Worm (Caenorhabditis elegans) whole organism, midembryonic: ENCODE data around the gene T26C5.4.

ENCODE experiments used
- T22C8.4 ChIP-seq: fragments of 200-800 bp; sonication (Bioruptor generic); IDR thresholded peaks from 2 replicates; pipeline ENCODE4 v1.3.6; 2022; ENCODE audit warnings: missing genetic modification characterization, missing compliant biosample characterization
- cog-1 ChIP-seq: sonication (generic microtip); optimal IDR thresholded peaks from 2 replicates; lab custom pipeline; 2016; ENCODE audit warnings: missing genetic modification characterization, missing compliant biosample characterization
- flt-1 ChIP-seq: fragments of 200-800 bp; sonication (Bioruptor generic); IDR thresholded peaks from 2 replicates; pipeline ENCODE4 v1.3.6; 2022; ENCODE audit warnings: missing genetic modification characterization, missing compliant biosample characterization
- klf-2 ChIP-seq: fragments of 200-800 bp; sonication (Bioruptor generic); conservative IDR thresholded peaks from 2 replicates; pipeline ENCODE4 v1.3.6; 2022; ENCODE audit warnings: missing genetic modification reagents, missing genetic modification characterization, missing compliant biosample characterization
- med-1 ChIP-seq: sonication (generic microtip); optimal IDR thresholded peaks from 2 replicates; lab custom pipeline; 2017; ENCODE audit warnings: missing genetic modification characterization, mild to moderate bottlenecking, missing compliant biosample characterization, antibody characterized with exemption, missing genetic modification reagents; ENCODE audit not compliant: insufficient read depth
- ref-1 ChIP-seq: fragments of 200-800 bp; sonication (Bioruptor generic); conservative IDR thresholded peaks from 2 replicates; pipeline ENCODE4 v1.3.6; 2022; ENCODE audit warnings: missing genetic modification reagents, missing genetic modification characterization, missing compliant biosample characterization
- tab-1 ChIP-seq: fragments of 200-800 bp; sonication (Bioruptor generic); IDR thresholded peaks from 2 replicates; pipeline ENCODE4 v1.3.6; 2022; ENCODE audit warnings: missing genetic modification characterization, missing compliant biosample characterization
- ztf-23 ChIP-seq: fragments of 200-800 bp; sonication (Bioruptor generic); IDR thresholded peaks from 2 replicates; pipeline ENCODE4 v1.3.6; 2022; ENCODE audit warnings: missing genetic modification reagents, missing genetic modification characterization, missing compliant biosample characterization
- ztf-29 ChIP-seq: fragments of 200-800 bp; sonication (Bioruptor generic); IDR thresholded peaks from 2 replicates; pipeline ENCODE4 v1.3.6; 2022; ENCODE audit warnings: missing genetic modification reagents, missing genetic modification characterization, missing compliant biosample characterization

The T26C5.4 gene

ce11 chrII:9272942-9273341 is 22.6 kb upstream of the T26C5.4 start, which contains the start of gene C01G6.4:
Gene C01G6.4, minus strand, starts transcription at chrII:9273042.
- TF ChIP-seq klf-2 (GFP tag; lab: Robert Waterston, UW), result no peak

ce11 chrII:9271285-9271684 is 21.0 kb upstream of the T26C5.4 start:
- TF ChIP-seq ztf-23 (GFP tag; lab: Robert Waterston, UW) (no peak), ref-1 (GFP tag; lab: Robert Waterston, UW) (no peak), cog-1 (tag; lab: Kevin White, UChicago) (no peak), tab-1 (GFP tag; lab: Robert Waterston, UW) (no peak), ztf-29 (GFP tag; lab: Robert Waterston, UW) (no peak), med-1 (GFP tag; lab: Kevin White, UChicago) (no peak), T22C8.4 (no peak), flt-1 (GFP tag; lab: Robert Waterston, UW) (no peak), klf-2 (GFP tag; lab: Robert Waterston, UW) (no peak)

- TF ChIP-seq med-1 (GFP tag; lab: Kevin White, UChicago), result no peak
- no peak for TF ChIP-seq ref-1 (GFP tag; lab: Robert Waterston, UW)
- no peak for TF ChIP-seq klf-2 (GFP tag; lab: Robert Waterston, UW)
- no peak for TF ChIP-seq flt-1 (GFP tag; lab: Robert Waterston, UW)
- no peak for TF ChIP-seq tab-1 (GFP tag; lab: Robert Waterston, UW)
- TF ChIP-seq cog-1 (tag; lab: Kevin White, UChicago), result no peak
- TF ChIP-seq T22C8.4, result no peak
- no peak for TF ChIP-seq ztf-29 (GFP tag; lab: Robert Waterston, UW)
- no peak for TF ChIP-seq ztf-23 (GFP tag; lab: Robert Waterston, UW)
Observed at ce11 chrII:9269588-9269987, 19.3 kb upstream of the T26C5.4 start, which contains the start of gene C01G6.3. Gene C01G6.3, plus strand, starts transcription at chrII:9269888.

DNA sequence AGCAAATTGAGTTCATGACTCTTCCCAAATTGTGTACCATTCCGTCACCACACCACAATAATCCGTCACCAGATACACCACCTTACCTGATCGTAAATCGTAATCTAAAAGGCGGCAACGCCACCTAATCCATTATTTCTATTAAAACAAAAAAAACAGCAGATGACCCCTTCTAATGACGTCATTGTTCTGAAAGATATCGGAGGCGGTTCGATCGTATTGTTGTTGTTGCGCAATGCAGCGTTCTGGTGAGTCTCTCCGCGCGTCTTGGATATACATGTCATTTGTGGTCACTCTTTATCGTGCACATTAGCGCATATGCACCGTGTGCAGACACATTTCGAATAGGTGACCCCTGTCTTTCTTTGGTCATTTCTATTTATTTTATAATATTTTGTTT is 18.7 kb upstream of the T26C5.4 start:
- TF ChIP-seq flt-1 (GFP tag; lab: Robert Waterston, UW) (no peak), klf-2 (GFP tag; lab: Robert Waterston, UW) (no peak), ztf-29 (GFP tag; lab: Robert Waterston, UW) (no peak), tab-1 (GFP tag; lab: Robert Waterston, UW) (no peak), cog-1 (tag; lab: Kevin White, UChicago) (no peak), med-1 (GFP tag; lab: Kevin White, UChicago) (no peak), ztf-23 (GFP tag; lab: Robert Waterston, UW) (no peak), T22C8.4 (no peak), ref-1 (GFP tag; lab: Robert Waterston, UW) (no peak)

- TF ChIP-seq ztf-29 (GFP tag; lab: Robert Waterston, UW), result no peak
- TF ChIP-seq cog-1 (tag; lab: Kevin White, UChicago), result no peak
- no peak for TF ChIP-seq med-1 (GFP tag; lab: Kevin White, UChicago)
Observed at ce11 chrII:9266755-9267154, 16.4 kb upstream of the T26C5.4 start, which contains the start of gene C01G6.2. Gene C01G6.2, plus strand, starts transcription at chrII:9267055.

ce11 chrII:9266252-9266651 is 15.9 kb upstream of the T26C5.4 start:
- TF ChIP-seq klf-2 (GFP tag; lab: Robert Waterston, UW), result no peak
- TF ChIP-seq ref-1 (GFP tag; lab: Robert Waterston, UW), result no peak
- TF ChIP-seq tab-1 (GFP tag; lab: Robert Waterston, UW), result no peak
- TF ChIP-seq med-1 (GFP tag; lab: Kevin White, UChicago), result no peak
- TF ChIP-seq flt-1 (GFP tag; lab: Robert Waterston, UW), result 0 out of 2 replicates have a peak, but pooled peaks have one; percentile 18

ce11 chrII:9265705-9266104 is 15.4 kb upstream of the T26C5.4 start:
- TF ChIP-seq T22C8.4, result no peak
- no peak for TF ChIP-seq tab-1 (GFP tag; lab: Robert Waterston, UW)
- no peak for TF ChIP-seq flt-1 (GFP tag; lab: Robert Waterston, UW)
- no peak for TF ChIP-seq cog-1 (tag; lab: Kevin White, UChicago)
- no peak for TF ChIP-seq ztf-29 (GFP tag; lab: Robert Waterston, UW)
- no peak for TF ChIP-seq ref-1 (GFP tag; lab: Robert Waterston, UW)
- TF ChIP-seq ztf-23 (GFP tag; lab: Robert Waterston, UW), result no peak
- TF ChIP-seq med-1 (GFP tag; lab: Kevin White, UChicago), result no peak
- no peak for TF ChIP-seq klf-2 (GFP tag; lab: Robert Waterston, UW)

ce11 chrII:9264689-9265278 is 14.5 kb upstream of the T26C5.4 start:
- TF ChIP-seq klf-2 (GFP tag; lab: Robert Waterston, UW), result no peak
- no peak for TF ChIP-seq ztf-29 (GFP tag; lab: Robert Waterston, UW)
- TF ChIP-seq med-1 (GFP tag; lab: Kevin White, UChicago), result no peak
- no peak for TF ChIP-seq flt-1 (GFP tag; lab: Robert Waterston, UW)
- no peak for TF ChIP-seq T22C8.4
- TF ChIP-seq tab-1 (GFP tag; lab: Robert Waterston, UW), result no peak
- no peak for TF ChIP-seq ztf-23 (GFP tag; lab: Robert Waterston, UW)
- no peak for TF ChIP-seq ref-1 (GFP tag; lab: Robert Waterston, UW)
- TF ChIP-seq cog-1 (tag; lab: Kevin White, UChicago), result no peak

DNA sequence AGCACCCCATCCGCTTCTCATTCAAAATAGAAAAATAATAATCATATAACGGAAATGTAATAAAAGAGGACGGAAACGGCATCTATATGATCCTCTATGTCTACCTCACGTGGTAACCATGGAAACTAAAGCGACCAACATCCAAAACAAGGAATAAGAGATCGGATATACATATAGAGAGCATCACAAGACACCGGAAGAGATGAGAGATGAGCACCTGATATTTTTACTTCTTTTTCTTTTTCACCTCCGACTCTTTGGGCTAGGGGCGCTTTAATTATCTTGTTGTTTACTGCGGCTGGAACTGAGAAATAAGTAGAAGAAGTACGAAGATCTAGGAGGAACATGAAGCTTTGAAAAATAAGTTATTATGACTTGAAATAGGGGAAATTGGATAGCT is 13.5 kb upstream of the T26C5.4 start:
- TF ChIP-seq cog-1 (tag; lab: Kevin White, UChicago), result no peak
- no peak for TF ChIP-seq tab-1 (GFP tag; lab: Robert Waterston, UW)
- TF ChIP-seq ztf-23 (GFP tag; lab: Robert Waterston, UW), result no peak
- no peak for TF ChIP-seq ztf-29 (GFP tag; lab: Robert Waterston, UW)
- TF ChIP-seq klf-2 (GFP tag; lab: Robert Waterston, UW), result no peak
- no peak for TF ChIP-seq flt-1 (GFP tag; lab: Robert Waterston, UW)
- no peak for TF ChIP-seq med-1 (GFP tag; lab: Kevin White, UChicago)
- no peak for TF ChIP-seq T22C8.4
- no peak for TF ChIP-seq ref-1 (GFP tag; lab: Robert Waterston, UW)
